Worm (Caenorhabditis elegans) whole organism, L3 larva: Measurements from ENCODE around the gene ops-1.

Experiments
- ama-1 ChIP-seq: fragments of 150-350 bp; optimal IDR thresholded peaks from 2 replicates; lab custom pipeline; 2018
- ceh-9 ChIP-seq: sonication (generic microtip); optimal IDR thresholded peaks from 2 replicates; lab custom pipeline; 2018; ENCODE audit warnings: missing biosample characterization, missing genetic modification characterization
- mdl-1 ChIP-seq: fragments of 150-350 bp; optimal IDR thresholded peaks from 2 replicates; lab custom pipeline; 2014; ENCODE audit warnings: missing biosample characterization, missing genetic modification characterization
- nfya-1 ChIP-seq: sonication (generic microtip); optimal IDR thresholded peaks from 2 replicates; lab custom pipeline; 2017; ENCODE audit warnings: missing genetic modification characterization, mild to moderate bottlenecking, missing compliant biosample characterization, antibody characterized with exemption, moderate library complexity; ENCODE audit not compliant: insufficient read depth
- nhr-237 ChIP-seq: fragments of 150-350 bp; optimal IDR thresholded peaks from 2 replicates; lab custom pipeline; 2014; ENCODE audit warnings: missing biosample characterization, missing genetic modification characterization
- nhr-28 ChIP-seq: fragments of 150-350 bp; optimal IDR thresholded peaks from 2 replicates; lab custom pipeline; 2014; ENCODE audit warnings: missing biosample characterization, missing genetic modification characterization
- nhr-76 ChIP-seq: fragments of 150-350 bp; sonication (generic microtip); optimal IDR thresholded peaks from 5 replicates; lab custom pipeline; 2014; ENCODE audit warnings: missing biosample characterization, missing genetic modification characterization
- pha-4 ChIP-seq: fragments of 150-350 bp; optimal IDR thresholded peaks from 2 replicates; lab custom pipeline; 2014; ENCODE audit warnings: missing biosample characterization, missing genetic modification reagents, missing genetic modification characterization
- snpc-4 ChIP-seq: fragments of 150-350 bp; optimal IDR thresholded peaks from 2 replicates; lab custom pipeline; 2014; ENCODE audit warnings: missing biosample characterization, missing genetic modification characterization
- ztf-4 ChIP-seq: fragments of 150-350 bp; optimal IDR thresholded peaks from 2 replicates; lab custom pipeline; 2014; ENCODE audit warnings: missing biosample characterization, missing genetic modification characterization

ce11 chrIV:6259732-6260131, 24.4 kb downstream of the ops-1 start, which contains the start of gene nlp-16:
- TF ChIP-seq nfya-1 (tag; lab: Kevin White, UChicago) (no peak), ama-1 (lab: Kevin White, UChicago) (no peak), pha-4 (tag; lab: Kevin White, UChicago) (no peak), nhr-28 (tag; lab: Kevin White, UChicago) (no peak), nhr-237 (no peak), mdl-1 (tag; lab: Kevin White, UChicago) (no peak), snpc-4 (tag; lab: Kevin White, UChicago) (no peak), nhr-76 (tag; lab: Kevin White, UChicago) (no peak), ztf-4 (tag; lab: Kevin White, UChicago) (no peak), ceh-9 (tag; lab: Kevin White, UChicago) (no peak)
